Worm (Caenorhabditis elegans): ENCODE results near the gene F07G11.4.

DNA sequence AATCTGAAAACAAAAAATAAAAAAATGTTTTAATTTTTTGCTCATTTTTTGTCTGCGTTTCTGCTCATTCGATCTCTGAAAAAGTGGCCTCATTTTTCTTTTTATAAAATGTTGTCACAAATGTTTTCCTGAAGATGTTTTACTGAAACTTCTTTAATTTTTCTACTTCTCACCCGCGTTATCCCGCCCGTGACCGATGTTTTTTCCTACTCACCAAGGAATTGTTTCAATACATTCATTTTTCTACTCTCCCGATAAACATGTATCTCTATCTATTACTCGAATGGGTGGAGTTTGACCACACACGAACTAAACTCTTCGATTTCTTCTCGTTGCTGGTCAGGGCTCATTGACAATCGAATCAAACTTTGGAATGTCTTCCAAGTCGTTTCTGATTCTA, 35.7 kb upstream of the F07G11.4 start, which contains the start of gene F10G2.2:
- no peak for TF ChIP-seq gmeb-2 (tag; optimal IDR thresholded peaks at IDR 0.05)
- no peak for TF ChIP-seq pqm-1 (tag; optimal IDR thresholded peaks at IDR 0.05)
- TF ChIP-seq C08G9.2 (tag; optimal IDR thresholded peaks at IDR 0.05), result no peak
- no peak for TF ChIP-seq ceh-30 (tag; optimal IDR thresholded peaks at IDR 0.05)
- no peak for TF ChIP-seq pros-1 (tag; optimal IDR thresholded peaks at IDR 0.05)
- no peak for TF ChIP-seq pag-3 (tag; optimal IDR thresholded peaks at IDR 0.05; ENCODE audit: borderline replicate concordance)
- no peak for TF ChIP-seq ceh-6 (GFP tag; optimal IDR thresholded peaks at IDR 0.05)
- TF ChIP-seq ztf-16 (tag; optimal IDR thresholded peaks at IDR 0.05), result no peak
- TF ChIP-seq tbx-7 (tag; optimal IDR thresholded peaks at IDR 0.05), result no peak
- no peak for TF ChIP-seq nhr-232 (tag; optimal IDR thresholded peaks at IDR 0.05)
- TF ChIP-seq ama-1 (optimal IDR thresholded peaks at IDR 0.05), result no peak
- no peak for TF ChIP-seq Y22D7AL.16 (tag; optimal IDR thresholded peaks at IDR 0.05)
- no peak for TF ChIP-seq fkh-10 (GFP tag; optimal IDR thresholded peaks at IDR 0.05)
